Fruit fly (Drosophila melanogaster) whole organism, adult: ENCODE results near the gene Alp1.

Experiments used
- Crg-1 ChIP-seq: fragments of 200-800 bp; sonication (Bioruptor generic); optimal IDR thresholded peaks from 2 replicates; lab custom pipeline; 2016; ENCODE audit warnings: missing biosample characterization, missing genetic modification characterization
- Hr96 ChIP-seq: fragments of 200-800 bp; sonication (Bioruptor generic); optimal IDR thresholded peaks from 2 replicates; lab custom pipeline; 2016; ENCODE audit warnings: missing biosample characterization, missing genetic modification characterization
- cnc ChIP-seq, 2 experiments: fragments of >200 bp; optimal IDR thresholded peaks; 2 replicates each; lab custom pipeline; 2017
- kay ChIP-seq: fragments of 200-800 bp; sonication (Bioruptor generic); peaks from one replicate; lab custom pipeline; 2016; ENCODE audit warnings: missing biosample characterization, missing genetic modification characterization, borderline replicate concordance
- ovo ChIP-seq: fragments of 200-800 bp; sonication (Bioruptor generic); optimal IDR thresholded peaks from 2 replicates; lab custom pipeline; 2016; ENCODE audit warnings: missing biosample characterization, missing genetic modification characterization

DNA sequence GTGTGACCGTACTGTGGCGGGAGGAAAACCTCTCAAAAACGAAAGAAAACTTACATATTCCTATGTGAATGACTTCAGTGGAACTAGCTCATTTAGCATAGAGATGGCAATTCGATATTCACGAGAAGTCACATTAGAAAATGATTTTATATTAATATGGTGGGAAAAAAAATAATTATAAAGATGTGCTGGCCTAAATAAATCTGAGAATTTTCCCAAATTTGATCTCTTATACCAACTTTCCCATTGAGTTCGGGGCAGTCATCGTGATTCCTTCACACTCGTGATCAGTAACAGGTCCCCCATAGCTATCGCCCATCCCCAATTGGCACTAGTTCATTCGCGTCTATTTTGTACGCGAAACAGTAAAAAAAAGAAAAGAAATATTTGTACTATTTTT lies 11.5 kb downstream of the Alp1 start, which contains the start of the genes barc and Aef1:
- TF ChIP-seq Crg-1 (GFP tag; lab: Kevin White, UChicago), result peak; percentile 80
- peak; percentile 93 for TF ChIP-seq kay (GFP tag; lab: Kevin White, UChicago)
- TF ChIP-seq ovo (GFP tag; lab: Kevin White, UChicago), result peak; percentile 55
- no peak for TF ChIP-seq cnc (optimal IDR thresholded peaks at IDR 0.05; lab: Kevin White, UChicago)
- peak; percentile 85 for TF ChIP-seq Hr96 (GFP tag; lab: Kevin White, UChicago)
